Worm (Caenorhabditis elegans): Measurements from ENCODE around the gene ttbk-7.

DNA sequence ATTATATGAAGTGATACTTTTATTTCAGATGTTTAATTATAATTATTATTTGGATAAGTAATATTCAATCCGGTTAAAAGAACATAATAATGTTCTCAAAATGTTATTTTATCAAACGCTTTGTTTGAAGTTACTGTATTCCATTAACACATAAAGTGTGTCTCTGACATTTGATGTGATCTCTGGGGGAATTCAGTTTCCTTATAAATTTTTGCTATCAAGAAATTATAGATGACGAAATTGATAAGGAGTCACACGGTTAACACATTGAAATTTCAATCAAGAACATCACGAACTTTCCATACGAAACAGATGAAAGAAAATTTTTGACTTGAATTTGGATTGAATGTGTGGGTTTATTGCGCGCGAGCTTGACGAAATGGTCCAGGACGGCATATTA, 26.0 kb upstream of the ttbk-7 start:
- TF ChIP-seq T22C8.4 (GFP tag; IDR thresholded peaks at IDR 0.05) (no peak), flt-1 (GFP tag; IDR thresholded peaks at IDR 0.05) (no peak), ref-1 (GFP tag; conservative IDR thresholded peaks at IDR 0.05) (no peak), cog-1 (tag; optimal IDR thresholded peaks at IDR 0.05) (no peak), ztf-23 (GFP tag; IDR thresholded peaks at IDR 0.05) (no peak), klf-2 (GFP tag; conservative IDR thresholded peaks at IDR 0.05) (no peak)

All from whole organism, midembryonic.